Fruit fly (Drosophila melanogaster): Measurements from ENCODE around the gene CG4238.
A peak's percentile ranks its signal among the peaks of the same experiment; 100 is the strongest.

The CG4238 gene

DNA sequence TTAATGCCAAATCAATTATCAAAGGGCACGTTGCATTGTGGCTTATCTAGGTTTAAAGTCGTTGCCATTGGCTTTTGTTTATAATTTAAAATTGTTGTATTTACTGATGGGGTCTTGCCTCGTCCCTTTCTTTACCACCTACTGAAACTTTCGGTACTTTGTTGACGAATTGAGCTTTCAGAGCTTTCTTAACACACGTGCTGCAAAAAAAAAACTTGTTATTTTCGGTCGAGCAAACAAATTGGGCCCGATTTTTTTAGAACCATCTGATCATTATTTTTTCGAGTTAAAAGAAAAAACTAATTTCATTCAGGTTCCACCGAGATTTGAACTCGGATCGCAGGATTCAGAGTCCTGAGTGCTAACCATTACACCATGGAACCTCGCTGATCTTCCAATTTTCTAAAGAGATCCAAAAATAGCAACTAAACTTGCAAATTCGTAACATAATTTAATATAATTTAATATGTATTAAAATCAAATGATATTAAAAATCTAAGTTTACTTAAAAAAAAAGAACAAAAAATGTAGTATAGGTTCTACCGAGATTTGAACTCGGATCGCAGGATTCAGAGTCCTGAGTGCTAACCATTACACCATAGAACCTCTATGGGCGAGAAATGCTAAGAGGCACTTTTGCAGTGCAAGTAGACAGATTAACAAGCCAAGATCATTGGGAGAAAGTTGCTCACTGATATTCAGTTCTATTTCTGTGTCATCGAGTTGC is 839 bp downstream of the CG4238 start (continued):
- TF ChIP-seq hb (GFP tag; IDR thresholded peaks at IDR 0.05; ENCODE audit: partially characterized antibody) (0 out of 3 replicates have a peak, but pooled peaks have one; percentile 50), Bgb (GFP tag; IDR thresholded peaks at IDR 0.05; ENCODE audit: partially characterized antibody) (peak; percentile 73; the same call in 1 of the 2 replicates), bbx (GFP tag; IDR thresholded peaks at IDR 0.05; ENCODE audit: partially characterized antibody) (peak; percentile 85), Dll (GFP tag; IDR thresholded peaks at IDR 0.05; ENCODE audit: partially characterized antibody) (peak; percentile 64; the same call in 2 of the 4 replicates), tap (tag; optimal IDR thresholded peaks at IDR 0.05) (peak; percentile 25), ap (GFP tag; IDR thresholded peaks at IDR 0.05) (no peak), CG13287 (GFP tag; IDR thresholded peaks at IDR 0.05; ENCODE audit: partially characterized antibody) (peak; percentile 9; the same call in 1 of the 2 replicates), tna (GFP tag; IDR thresholded peaks at IDR 0.05; ENCODE audit: partially characterized antibody) (peak; percentile 71; the same call in 1 of the 2 replicates), CG14860 (GFP tag; IDR thresholded peaks at IDR 0.05; ENCODE audit: partially characterized antibody) (peak; percentile 81), gcm (GFP tag; optimal IDR thresholded peaks at IDR 0.05) (peak; percentile 14), Side (GFP tag; optimal IDR thresholded peaks at IDR 0.05) (no peak), Atf3 (GFP tag; optimal IDR thresholded peaks at IDR 0.05) (no peak), knrl (GFP tag; IDR thresholded peaks at IDR 0.05; ENCODE audit: partially characterized antibody) (peak; percentile 55), HLH4C (GFP tag; IDR thresholded peaks at IDR 0.05; ENCODE audit: partially characterized antibody) (peak; percentile 76), CG4360 (GFP tag; IDR thresholded peaks at IDR 0.05) (no peak), vnd (GFP tag; IDR thresholded peaks at IDR 0.05; ENCODE audit: partially characterized antibody) (peak; percentile 60; the same call in 2 of the 3 replicates), mld (GFP tag; IDR thresholded peaks at IDR 0.05; ENCODE audit: partially characterized antibody) (peak; percentile 85), Doc3 (GFP tag; IDR thresholded peaks at IDR 0.05; ENCODE audit: partially characterized antibody) (0 out of 3 replicates have a peak, but pooled peaks have one; percentile 27), CG6175 (GFP tag; IDR thresholded peaks at IDR 0.05) (no peak), dati (GFP tag; IDR thresholded peaks at IDR 0.05) (no peak), pan (optimal IDR thresholded peaks at IDR 0.05) (no peak), pan (GFP tag; optimal IDR thresholded peaks at IDR 0.05 in 1 of 2, IDR thresholded peaks at IDR 0.05 in 1 of 2) (no peak), Blimp-1 (GFP tag; optimal IDR thresholded peaks at IDR 0.05) (peak; percentile 27), Bdp1 (GFP tag; optimal IDR thresholded peaks at IDR 0.05) (peak; percentile 99), CG18262 (tag; optimal IDR thresholded peaks at IDR 0.05) (peak; percentile 26), cwo (GFP tag; optimal IDR thresholded peaks at IDR 0.05) (peak; percentile 92), sens (GFP tag) (peak; percentile 53), phol (tag; optimal IDR thresholded peaks at IDR 0.05) (no peak), Opbp (GFP tag; IDR thresholded peaks at IDR 0.05; ENCODE audit: partially characterized antibody) (peak; percentile 85; the same call in 2 of the 3 replicates), grn (GFP tag; optimal IDR thresholded peaks at IDR 0.05) (peak; percentile 17), Med (GFP tag) (peak; percentile 7), Stat92E (GFP tag; optimal IDR thresholded peaks at IDR 0.05) (peak in 1 of 3 experiments; percentile 50), Optix (GFP tag; IDR thresholded peaks at IDR 0.05) (no peak), Lim3 (GFP tag; IDR thresholded peaks at IDR 0.05) (no peak), CG12391 (tag; optimal IDR thresholded peaks at IDR 0.05) (peak; percentile 48), sqz (GFP tag; optimal IDR thresholded peaks at IDR 0.05) (peak; percentile 32), CG4282 (GFP tag; optimal IDR thresholded peaks at IDR 0.05) (no peak), CG34224 (GFP tag; IDR thresholded peaks at IDR 0.05; ENCODE audit: partially characterized antibody) (peak; percentile 56; the same call in 2 of the 3 replicates)
